Worm (Caenorhabditis elegans): ENCODE results near the gene C24D10.49.
"Not testable (repeated sequence)": the region's sequence is repeated elsewhere in the genome, so short reads cannot be mapped to it uniquely, and the experiment has no call there.

C24D10.49 gene

DNA sequence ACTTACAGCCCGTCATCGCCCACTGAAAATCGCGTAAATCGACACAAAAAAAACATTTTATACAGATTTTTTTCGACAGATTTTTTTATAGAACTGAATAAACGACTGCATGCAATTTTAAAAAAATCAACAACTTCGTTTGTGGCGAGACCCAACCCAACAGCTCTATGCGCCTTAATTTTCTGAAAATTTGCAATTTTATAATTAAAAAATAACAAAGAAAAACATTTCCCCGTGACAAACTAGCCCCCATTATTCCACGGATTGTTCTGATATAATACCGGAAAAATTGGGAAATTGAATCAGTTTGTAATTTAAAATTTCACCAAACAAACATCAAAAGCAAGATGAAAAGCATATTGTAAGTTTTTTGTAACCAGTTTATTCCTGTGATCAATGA is 8.9 kb upstream of the C24D10.49 start, which contains the start of gene ptp-5.1:
ptp-5.1 (plus strand) TSS at position 301 of the 400 bp plus-strand sequence.
- no peak for TF ChIP-seq elt-2 (tag; optimal IDR thresholded peaks at IDR 0.05)
- TF ChIP-seq odd-2 (tag; optimal IDR thresholded peaks at IDR 0.05): no peak
- TF ChIP-seq hlh-15 (tag; optimal IDR thresholded peaks at IDR 0.05): no peak
- TF ChIP-seq pha-2 (tag; optimal IDR thresholded peaks at IDR 0.05): no peak
- TF ChIP-seq nhr-232 (tag; optimal IDR thresholded peaks at IDR 0.05): no peak
- TF ChIP-seq ceh-34 (tag; optimal IDR thresholded peaks at IDR 0.05): no peak
- TF ChIP-seq nfya-1 (tag; optimal IDR thresholded peaks at IDR 0.05): no peak
- no peak for TF ChIP-seq dve-1 (tag; optimal IDR thresholded peaks at IDR 0.05)
- TF ChIP-seq ceh-24 (tag; optimal IDR thresholded peaks at IDR 0.05): no peak
- TF ChIP-seq npax-4 (tag; optimal IDR thresholded peaks at IDR 0.05): no peak
- TF ChIP-seq ets-4 (tag; optimal IDR thresholded peaks at IDR 0.05): no peak
- TF ChIP-seq tbx-2 (tag; optimal IDR thresholded peaks at IDR 0.05): no peak
- no peak for TF ChIP-seq eyg-1 (tag; optimal IDR thresholded peaks at IDR 0.05)
- no peak for TF ChIP-seq sox-2 (GFP tag; IDR thresholded peaks at IDR 0.05)
- TF ChIP-seq ceh-30 (tag; optimal IDR thresholded peaks at IDR 0.05): no peak
- no peak for TF ChIP-seq K09A11.1 (tag; optimal IDR thresholded peaks at IDR 0.05; ENCODE audit: insufficient read depth)
- TF ChIP-seq ceh-2 (tag; optimal IDR thresholded peaks at IDR 0.05): no peak
- TF ChIP-seq fkh-10 (GFP tag; optimal IDR thresholded peaks at IDR 0.05): no peak
- TF ChIP-seq unc-42 (tag; optimal IDR thresholded peaks at IDR 0.05): no peak

DNA sequence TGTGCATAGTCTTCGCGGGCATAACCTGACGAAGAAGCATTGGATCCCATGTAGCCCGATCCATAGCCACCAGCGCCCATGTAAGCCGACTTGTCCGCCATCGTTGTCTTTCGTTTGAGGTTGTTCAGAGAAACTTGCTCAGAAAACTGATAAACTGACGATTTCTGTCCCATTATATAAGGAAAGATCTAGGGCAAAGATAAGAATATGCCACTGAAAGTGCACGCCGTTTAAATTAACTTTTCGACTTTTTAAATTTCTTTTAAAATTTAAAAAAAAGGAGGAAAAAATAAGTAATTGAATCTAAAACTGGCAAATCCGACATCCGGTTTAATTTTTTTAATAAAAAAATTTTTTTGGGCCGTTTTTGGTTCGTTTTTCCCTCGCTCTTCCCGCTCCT is 8.5 kb upstream of the C24D10.49 start, which contains the start of gene nspd-6:
nspd-6 (minus strand) TSS at position 101 of the 400 bp plus-strand sequence.
- TF ChIP-seq hlh-6 (tag; optimal IDR thresholded peaks at IDR 0.05); hlh-8 (tag; optimal IDR thresholded peaks at IDR 0.05); fkh-10 (GFP tag; optimal IDR thresholded peaks at IDR 0.05): not testable (repeated sequence)

DNA sequence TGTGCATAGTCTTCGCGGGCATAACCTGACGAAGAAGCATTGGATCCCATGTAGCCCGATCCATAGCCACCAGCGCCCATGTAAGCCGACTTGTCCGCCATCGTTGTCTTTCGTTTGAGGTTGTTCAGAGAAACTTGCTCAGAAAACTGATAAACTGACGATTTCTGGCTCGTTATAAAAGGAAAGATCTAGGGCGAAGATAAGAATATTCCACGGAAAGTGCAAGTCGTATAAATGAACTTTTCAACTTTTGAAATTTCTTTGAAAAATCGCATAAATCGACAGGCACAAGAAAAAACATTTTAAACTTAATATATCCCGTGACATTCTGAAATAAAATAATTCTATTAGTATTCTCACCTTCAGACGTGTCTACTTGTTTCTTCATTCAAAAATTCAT is 5.8 kb upstream of the C24D10.49 start, which contains the start of the genes nspd-3 and C24D10.2:
nspd-3 (minus strand) TSS at position 101 of the 400 bp plus-strand sequence.
C24D10.2 (plus strand) TSS at position 399 of the 400 bp plus-strand sequence.
- not testable (repeated sequence) for TF ChIP-seq madf-2 (tag; optimal IDR thresholded peaks at IDR 0.05); unc-55 (GFP tag; optimal IDR thresholded peaks at IDR 0.05); ceh-2 (tag; optimal IDR thresholded peaks at IDR 0.05)

DNA sequence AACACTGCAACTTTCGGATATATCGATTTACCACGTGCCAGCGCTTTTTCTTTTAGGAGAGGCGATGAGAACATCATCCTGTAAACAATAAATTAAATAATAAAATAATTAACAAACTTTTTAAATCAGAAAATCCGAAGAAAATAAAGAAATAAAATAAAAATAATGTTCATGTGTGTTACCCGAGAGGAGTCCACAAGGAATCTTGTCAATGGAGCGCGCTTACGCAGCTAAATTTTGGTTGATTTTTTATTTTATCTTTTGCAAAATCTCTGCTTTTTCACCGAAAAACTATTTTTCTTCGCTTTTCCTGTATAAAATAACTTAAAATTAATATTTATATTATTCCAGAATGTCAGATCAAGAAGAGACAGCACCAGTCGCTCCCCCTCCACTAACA is 3.0 kb upstream of the C24D10.49 start, which contains the start of the genes C24D10.6 and C24D10.4:
C24D10.6 (minus strand) TSS at position 78 of the 400 bp plus-strand sequence.
C24D10.4 (plus strand) TSS at position 352 of the 400 bp plus-strand sequence.
- no peak for TF ChIP-seq ttx-3 (tag; optimal IDR thresholded peaks at IDR 0.05)
- no peak for TF ChIP-seq ztf-16 (tag; optimal IDR thresholded peaks at IDR 0.05)
- TF ChIP-seq ceh-30 (tag; optimal IDR thresholded peaks at IDR 0.05): no peak
- no peak for TF ChIP-seq unc-42 (tag; optimal IDR thresholded peaks at IDR 0.05)
- no peak for TF ChIP-seq ceh-34 (tag; optimal IDR thresholded peaks at IDR 0.05)

DNA sequence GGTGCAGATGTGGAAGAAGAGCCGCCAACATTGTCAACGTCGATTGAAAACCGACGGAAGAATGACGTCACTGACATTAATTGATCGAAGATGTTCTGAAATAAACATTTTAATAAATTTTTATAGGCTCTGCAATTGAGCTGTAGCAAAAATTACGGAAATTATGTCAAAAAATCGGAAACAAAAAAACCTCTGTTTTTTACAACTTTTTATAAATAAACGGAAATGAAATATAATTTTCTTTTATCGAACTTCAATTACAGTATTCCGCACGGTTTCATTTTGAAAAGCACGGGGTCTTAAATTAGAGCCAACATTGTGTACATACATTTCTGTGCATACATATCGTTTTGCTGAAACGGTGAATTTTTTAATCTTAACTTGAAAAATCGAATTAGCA is 4.7 kb downstream of the C24D10.49 start, which contains the start of gene soc-2:
soc-2 (minus strand) TSS at position 101 of the 400 bp plus-strand sequence.
- TF ChIP-seq nhr-11 (tag; optimal IDR thresholded peaks at IDR 0.05) (no peak), pqm-1 (tag; optimal IDR thresholded peaks at IDR 0.05) (no peak), nfya-1 (tag; optimal IDR thresholded peaks at IDR 0.05) (no peak)

DNA sequence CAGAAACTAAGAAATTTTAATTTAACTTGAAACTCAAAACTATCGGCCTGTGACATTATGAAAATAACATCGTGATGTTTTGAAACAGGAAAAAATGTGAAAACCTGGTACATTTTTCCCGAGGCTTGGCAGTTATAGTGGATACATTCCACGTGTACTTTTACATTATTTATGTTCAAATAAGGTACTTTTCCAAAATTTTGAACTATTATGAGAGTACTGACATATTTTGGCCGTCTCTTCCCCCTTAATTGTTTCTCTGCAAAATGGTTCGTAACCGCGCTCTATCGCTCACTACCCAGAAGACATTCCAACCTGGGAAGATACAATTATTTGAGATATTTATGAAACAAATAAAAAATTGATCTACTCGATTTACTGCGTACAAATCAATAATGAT is 7.3 kb downstream of the C24D10.49 start, which contains the start of gene C24D10.5:
C24D10.5 (plus strand) TSS at position 301 of the 400 bp plus-strand sequence.
- TF ChIP-seq ama-1 (optimal IDR thresholded peaks at IDR 0.05) (no peak), zip-5 (tag; optimal IDR thresholded peaks at IDR 0.05) (no peak), unc-86 (tag; optimal IDR thresholded peaks at IDR 0.05) (no peak), rnt-1 (tag; optimal IDR thresholded peaks at IDR 0.05) (no peak), K09A11.1 (tag; optimal IDR thresholded peaks at IDR 0.05; ENCODE audit: insufficient read depth) (no peak), nhr-11 (tag; optimal IDR thresholded peaks at IDR 0.05) (no peak), pat-9 (tag; optimal IDR thresholded peaks at IDR 0.05) (no peak), npax-4 (tag; optimal IDR thresholded peaks at IDR 0.05) (no peak), hlh-13 (GFP tag; optimal IDR thresholded peaks at IDR 0.05) (no peak), unc-55 (GFP tag; optimal IDR thresholded peaks at IDR 0.05) (no peak), Y22D7AL.16 (tag; optimal IDR thresholded peaks at IDR 0.05) (no peak), elt-2 (tag; optimal IDR thresholded peaks at IDR 0.05) (no peak), ceh-19 (GFP tag; optimal IDR thresholded peaks at IDR 0.05) (no peak), mec-3 (tag; optimal IDR thresholded peaks at IDR 0.05; ENCODE audit: borderline replicate concordance) (no peak), elt-4 (tag; optimal IDR thresholded peaks at IDR 0.05) (no peak), odd-2 (tag; optimal IDR thresholded peaks at IDR 0.05) (no peak)
